Worm (Caenorhabditis elegans) whole organism, L4 larva: ENCODE measurements around the gene rsks-1.

Experiments
- F10B5.3 ChIP-seq: sonication (generic microtip); optimal IDR thresholded peaks from 2 replicates; lab custom pipeline; 2016; ENCODE audit warnings: mild to moderate bottlenecking, missing genetic modification characterization, missing compliant biosample characterization
- F44E2.7 ChIP-seq: fragments of 200-800 bp; sonication (Bioruptor generic); IDR thresholded peaks from 2 replicates; pipeline ENCODE4 v2.1.2; 2022; ENCODE audit warnings: missing genetic modification characterization, missing compliant biosample characterization
- Y105C5A.15 ChIP-seq: fragments of 200-800 bp; sonication (Bioruptor generic); IDR thresholded peaks from 2 replicates; pipeline ENCODE4 v1.3.6; 2022; ENCODE audit warnings: missing genetic modification characterization, missing compliant biosample characterization
- ZK546.5 ChIP-seq, 2 experiments: sonication (generic microtip); optimal IDR thresholded peaks; 2 replicates each; lab custom pipeline; 2017; ENCODE audit warnings: missing biosample characterization in 2 of 2, missing genetic modification characterization in 2 of 2
- aly-2 ChIP-seq: sonication (generic microtip); optimal IDR thresholded peaks from 2 replicates; lab custom pipeline; 2018; ENCODE audit warnings: missing biosample characterization, missing genetic modification characterization
- ama-1 ChIP-seq: fragments of 150-350 bp; optimal IDR thresholded peaks from 2 replicates; lab custom pipeline; 2014; ENCODE audit warnings: inconsistent platforms, mixed read lengths
- arid-1 ChIP-seq: fragments of 200-800 bp; sonication (Bioruptor generic); conservative IDR thresholded peaks from 2 replicates; pipeline ENCODE4 v1.3.6; 2022; ENCODE audit warnings: missing genetic modification reagents, missing genetic modification characterization, missing compliant biosample characterization
- attf-4 ChIP-seq: sonication (generic microtip); optimal IDR thresholded peaks from 3 replicates; lab custom pipeline; 2017; ENCODE audit warnings: missing biosample characterization, missing genetic modification characterization
- ceh-28 ChIP-seq: fragments of 150-350 bp; optimal IDR thresholded peaks from 2 replicates; lab custom pipeline; 2014; ENCODE audit warnings: missing biosample characterization, missing genetic modification reagents, missing genetic modification characterization
- ceh-44 ChIP-seq: fragments of 200-800 bp; sonication (Bioruptor generic); IDR thresholded peaks from 2 replicates; pipeline ENCODE4 v1.3.6; 2022; ENCODE audit warnings: missing genetic modification reagents, missing genetic modification characterization, missing compliant biosample characterization
- ceh-82 ChIP-seq: sonication (generic microtip); optimal IDR thresholded peaks from 2 replicates; lab custom pipeline; 2017; ENCODE audit warnings: missing biosample characterization, missing genetic modification characterization
- cey-2 ChIP-seq: sonication (generic microtip); optimal IDR thresholded peaks from 3 replicates; lab custom pipeline; 2017; ENCODE audit warnings: missing genetic modification characterization, mild to moderate bottlenecking, missing compliant biosample characterization, antibody characterized with exemption, borderline replicate concordance; ENCODE audit not compliant: insufficient read depth
- ctbp-1 ChIP-seq: fragments of 200-800 bp; sonication (Bioruptor generic); IDR thresholded peaks from 2 replicates; pipeline ENCODE4 v1.3.6; 2022; ENCODE audit warnings: missing genetic modification reagents, missing genetic modification characterization, missing compliant biosample characterization
- daf-12 ChIP-seq: fragments of 150-350 bp; optimal IDR thresholded peaks from 2 replicates; lab custom pipeline; 2014; ENCODE audit warnings: missing biosample characterization, missing genetic modification reagents, missing genetic modification characterization
- daf-16 ChIP-seq, 3 experiments: sonication (generic microtip); optimal IDR thresholded peaks; 2 replicates each; lab custom pipeline; 2016 to 2017; ENCODE audit warnings: missing genetic modification characterization in 3 of 3, missing genetic modification reagents in 3 of 3, mild to moderate bottlenecking in 2 of 3, missing compliant biosample characterization in 2 of 3, missing biosample characterization in 1 of 3, moderate library complexity in 1 of 3
- dmd-6 ChIP-seq: fragments of 200-800 bp; sonication (Bioruptor generic); IDR thresholded peaks from 2 replicates; pipeline ENCODE4 v1.3.6; 2022; ENCODE audit warnings: missing genetic modification reagents, missing genetic modification characterization, missing compliant biosample characterization
- dmd-8 ChIP-seq: fragments of 200-800 bp; sonication (Bioruptor generic); IDR thresholded peaks from 2 replicates; pipeline ENCODE4 v1.3.6; 2022; ENCODE audit warnings: missing genetic modification characterization, missing compliant biosample characterization
- dmd-9 ChIP-seq: fragments of 200-800 bp; sonication (Bioruptor generic); IDR thresholded peaks from 2 replicates; pipeline ENCODE4 v1.3.6; 2022; ENCODE audit warnings: missing genetic modification reagents, missing genetic modification characterization, missing compliant biosample characterization
- dpl-1 ChIP-seq: fragments of 150-350 bp; optimal IDR thresholded peaks from 2 replicates; lab custom pipeline; 2014; ENCODE audit warnings: missing biosample characterization, missing genetic modification reagents, missing genetic modification characterization
- duxl-1 ChIP-seq: sonication (generic microtip); optimal IDR thresholded peaks from 2 replicates; lab custom pipeline; 2016; ENCODE audit warnings: mild to moderate bottlenecking, missing genetic modification characterization, moderate library complexity, missing compliant biosample characterization; ENCODE audit not compliant: poor library complexity
- egl-27 ChIP-seq: sonication (generic microtip); optimal IDR thresholded peaks from 3 replicates; lab custom pipeline; 2017; ENCODE audit warnings: missing biosample characterization, missing genetic modification reagents, missing genetic modification characterization
- egl-43 ChIP-seq: fragments of 200-800 bp; sonication (Bioruptor generic); IDR thresholded peaks from 2 replicates; pipeline ENCODE4 v1.3.6; 2022; ENCODE audit warnings: missing genetic modification reagents, missing genetic modification characterization, missing compliant biosample characterization
- hlh-11 ChIP-seq: fragments of 200-800 bp; sonication (Bioruptor generic); optimal IDR thresholded peaks from 2 replicates; lab custom pipeline; 2018; ENCODE audit warnings: mild to moderate bottlenecking, missing genetic modification characterization, missing compliant biosample characterization
- hlh-30 ChIP-seq: sonication (generic microtip); optimal IDR thresholded peaks from 2 replicates; lab custom pipeline; 2017; ENCODE audit warnings: antibody characterized with exemption, mild to moderate bottlenecking, missing genetic modification characterization, missing compliant biosample characterization; ENCODE audit not compliant: insufficient read depth
- hmg-1.1 ChIP-seq: fragments of 200-800 bp; sonication (Bioruptor generic); IDR thresholded peaks from 2 replicates; pipeline ENCODE4 v1.3.6; 2022; ENCODE audit warnings: missing genetic modification reagents, missing genetic modification characterization, missing compliant biosample characterization
- lim-7 ChIP-seq: fragments of 200-800 bp; sonication (Bioruptor generic); IDR thresholded peaks from 2 replicates; pipeline ENCODE4 v1.3.6; 2022; ENCODE audit warnings: missing genetic modification characterization, missing compliant biosample characterization
- lin-1 ChIP-seq: fragments of 200-800 bp; sonication (Bioruptor generic); IDR thresholded peaks from 2 replicates; pipeline ENCODE4 v1.3.6; 2022; ENCODE audit warnings: missing genetic modification reagents, missing genetic modification characterization, missing compliant biosample characterization
- lin-15B ChIP-seq: fragments of 150-350 bp; sonication (generic microtip); optimal IDR thresholded peaks from 3 replicates; lab custom pipeline; 2014; ENCODE audit warnings: missing biosample characterization, missing genetic modification characterization
- lir-3 ChIP-seq: sonication (generic microtip); optimal IDR thresholded peaks from 2 replicates; lab custom pipeline; 2016; ENCODE audit warnings: mild to moderate bottlenecking, missing genetic modification characterization, missing compliant biosample characterization
- lsy-2 ChIP-seq, 2 experiments: fragments of 150-350 bp in 1 of 2; sonication (generic microtip) in 1 of 2; optimal IDR thresholded peaks; 2 replicates each; lab custom pipeline; 2014 to 2017; ENCODE audit warnings: missing biosample characterization in 2 of 2, missing genetic modification characterization in 2 of 2
- madf-9 ChIP-seq: fragments of 200-800 bp; sonication (Bioruptor generic); conservative IDR thresholded peaks from 2 replicates; pipeline ENCODE4 v1.3.6; 2022; ENCODE audit warnings: missing genetic modification reagents, missing genetic modification characterization, missing compliant biosample characterization
- mdl-1 ChIP-seq, 2 experiments: fragments of 150-350 bp in 1 of 2; sonication (generic microtip) in 1 of 2; optimal IDR thresholded peaks; 2 replicates each; lab custom pipeline; 2014 to 2017; ENCODE audit warnings: missing biosample characterization in 2 of 2, missing genetic modification characterization in 2 of 2
- mdt-29 ChIP-seq: fragments of 200-800 bp; sonication (Bioruptor generic); IDR thresholded peaks from 2 replicates; pipeline ENCODE4 v1.3.6; 2022; ENCODE audit warnings: missing genetic modification reagents, missing genetic modification characterization, missing compliant biosample characterization
- mep-1 ChIP-seq: fragments of 150-350 bp; sonication (generic microtip); optimal IDR thresholded peaks from 3 replicates; lab custom pipeline; 2014; ENCODE audit warnings: missing biosample characterization, missing genetic modification characterization
- mxl-3 ChIP-seq: fragments of 200-800 bp; sonication (Bioruptor generic); optimal IDR thresholded peaks from 2 replicates; lab custom pipeline; 2018; ENCODE audit warnings: mild to moderate bottlenecking, missing genetic modification characterization, missing compliant biosample characterization
- nhr-237 ChIP-seq: sonication (generic microtip); optimal IDR thresholded peaks from 2 replicates; lab custom pipeline; 2017; ENCODE audit warnings: missing biosample characterization, missing genetic modification characterization
- nhr-25 ChIP-seq: sonication (generic microtip); optimal IDR thresholded peaks from 2 replicates; lab custom pipeline; 2017; ENCODE audit warnings: missing genetic modification characterization, mild to moderate bottlenecking, missing compliant biosample characterization, antibody characterized with exemption, moderate library complexity, borderline replicate concordance; ENCODE audit not compliant: insufficient read depth
- nhr-42 ChIP-seq: fragments of 200-800 bp; sonication (Bioruptor generic); IDR thresholded peaks from 2 replicates; pipeline ENCODE4 v1.3.6; 2022; ENCODE audit warnings: missing genetic modification characterization, missing compliant biosample characterization
- nhr-6 ChIP-seq: fragments of 150-350 bp; optimal IDR thresholded peaks from 2 replicates; lab custom pipeline; 2014; ENCODE audit warnings: missing biosample characterization, missing genetic modification characterization
- php-3 ChIP-seq: fragments of 200-800 bp; sonication (Bioruptor generic); IDR thresholded peaks from 2 replicates; pipeline ENCODE4 v1.3.6; 2022; ENCODE audit warnings: missing genetic modification reagents, missing genetic modification characterization, missing compliant biosample characterization
- sdz-12 ChIP-seq: fragments of 200-800 bp; sonication (Bioruptor generic); optimal IDR thresholded peaks from 2 replicates; lab custom pipeline; 2018; ENCODE audit warnings: mild to moderate bottlenecking, missing genetic modification characterization, missing compliant biosample characterization
- unc-130 ChIP-seq: sonication (generic microtip); optimal IDR thresholded peaks from 2 replicates; lab custom pipeline; 2016; ENCODE audit warnings: missing genetic modification reagents, missing genetic modification characterization, missing compliant biosample characterization
- unc-62 ChIP-seq, 3 experiments: fragments of 150-350 bp in 1 of 3; sonication (generic microtip); optimal IDR thresholded peaks in 2 of 3; peaks in 1 of 3; 1 replicate in 1 of 3; 2 replicates in 2 of 3; lab custom pipeline; 2014 to 2017; ENCODE audit warnings: missing biosample characterization in 3 of 3, missing genetic modification characterization in 3 of 3, missing genetic modification reagents in 3 of 3, missing genotype in 1 of 3
- vab-7 ChIP-seq: fragments of 200-800 bp; sonication (Bioruptor generic); IDR thresholded peaks from 2 replicates; pipeline ENCODE4 v1.3.6; 2022; ENCODE audit warnings: missing genetic modification reagents, missing genetic modification characterization, missing compliant biosample characterization
- ztf-11 ChIP-seq: fragments of 150-350 bp; optimal IDR thresholded peaks from 2 replicates; lab custom pipeline; 2014; ENCODE audit warnings: missing biosample characterization, missing genetic modification characterization

The rsks-1 gene

DNA sequence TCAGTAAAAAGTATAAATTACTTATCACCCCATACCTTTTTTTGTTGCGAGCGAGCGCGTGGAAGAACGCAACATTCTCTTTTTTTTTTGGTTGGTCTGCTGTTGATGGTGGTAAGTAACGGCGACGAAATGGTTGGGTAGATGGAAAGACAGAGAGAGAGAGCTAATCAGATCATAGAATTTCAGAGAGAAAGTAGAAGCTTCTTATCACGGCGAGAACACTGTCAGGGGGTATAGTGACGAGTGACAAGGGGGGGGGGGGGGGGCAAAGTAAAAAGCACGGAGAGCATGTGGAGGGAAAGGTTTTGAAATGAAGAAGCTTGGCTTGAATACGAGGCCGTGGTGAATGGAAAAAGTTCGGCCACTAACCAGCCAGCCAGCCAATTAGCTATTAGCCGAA lies 47.6 kb upstream of the rsks-1 start (continued):
- TF ChIP-seq F44E2.7 (no peak), ceh-44 (GFP tag; lab: Robert Waterston, UW) (no peak), hlh-11 (tag; lab: Kevin White, UChicago) (peak; percentile 84), daf-12 (tag; lab: Kevin White, UChicago) (no peak), F10B5.3 (no peak), ztf-11 (no peak), nhr-237 (tag; lab: Kevin White, UChicago) (no peak), egl-43 (no peak), lin-1 (peak; percentile 51; the same call in 1 of the 2 replicates), aly-2 (tag; lab: Kevin White, UChicago) (no peak), mdl-1 (tag; optimal IDR thresholded peaks at IDR 0.05; lab: Kevin White, UChicago) (peak in 1 of 2 experiments; percentile 44), hlh-30 (tag; lab: Kevin White, UChicago) (peak; percentile 35), lir-3 (tag; lab: Kevin White, UChicago) (no peak), ceh-82 (tag; lab: Kevin White, UChicago) (no peak), nhr-42 (GFP tag; lab: Robert Waterston, UW) (no peak), dmd-6 (GFP tag; lab: Robert Waterston, UW) (peak; percentile 65), nhr-25 (tag; lab: Kevin White, UChicago) (no peak), attf-4 (no peak), ceh-28 (tag; lab: Kevin White, UChicago) (no peak), dmd-8 (GFP tag; lab: Robert Waterston, UW) (no peak), cey-2 (no peak), ZK546.5 (tag; optimal IDR thresholded peaks at IDR 0.05; lab: Kevin White, UChicago) (no peak), arid-1 (GFP tag; lab: Robert Waterston, UW) (no peak), dpl-1 (GFP tag; lab: Kevin White, UChicago) (no peak), egl-27 (no peak), unc-130 (GFP tag; lab: Kevin White, UChicago) (no peak), duxl-1 (no peak), daf-16 (GFP tag; optimal IDR thresholded peaks at IDR 0.05; lab: Kevin White, UChicago) (no peak), daf-16 (tag; optimal IDR thresholded peaks at IDR 0.05; lab: Kevin White, UChicago) (peak; percentile 86), vab-7 (GFP tag; lab: Robert Waterston, UW) (0 out of 2 replicates have a peak, but pooled peaks have one; percentile 13), Y105C5A.15 (GFP tag; lab: Robert Waterston, UW) (no peak), dmd-9 (GFP tag; lab: Robert Waterston, UW) (no peak), ctbp-1 (GFP tag; lab: Robert Waterston, UW) (no peak), ama-1 (lab: Kevin White, UChicago) (no peak), nhr-6 (tag; lab: Kevin White, UChicago) (no peak), lim-7 (GFP tag; lab: Robert Waterston, UW) (no peak), mdt-29 (no peak), mxl-3 (GFP tag; lab: Kevin White, UChicago) (peak; percentile 53), sdz-12 (GFP tag; lab: Kevin White, UChicago) (no peak), lin-15B (tag; lab: Kevin White, UChicago) (no peak), php-3 (GFP tag; lab: Robert Waterston, UW) (peak; percentile 54; the same call in 1 of the 2 replicates)

ce11 chrIII:11200879-11201518 lies 43.9 kb upstream of the rsks-1 start:
- TF ChIP-seq unc-62 (GFP tag; optimal IDR thresholded peaks at IDR 0.05 in 1 of 2; lab: Kevin White, UChicago) (peak in 1 of 2 experiments; percentile 95), unc-62 (tag; optimal IDR thresholded peaks at IDR 0.05; lab: Kevin White, UChicago) (no peak), mep-1 (peak; percentile 34), hmg-1.1 (GFP tag; lab: Robert Waterston, UW) (0 out of 2 replicates have a peak, but pooled peaks have one; percentile 31), lsy-2 (tag; optimal IDR thresholded peaks at IDR 0.05; lab: Kevin White, UChicago) (peak in 1 of 2 experiments; percentile 40), madf-9 (no peak), duxl-1 (no peak), mdl-1 (tag; optimal IDR thresholded peaks at IDR 0.05; lab: Kevin White, UChicago) (peak in 1 of 2 experiments; percentile 43)
- TF ChIP-seq, all 104 proteins: peak for 5
